Fruit fly (Drosophila melanogaster): Measurements from ENCODE around the gene Or22a.

- TF ChIP-seq CG14655 (GFP tag; optimal IDR thresholded peaks at IDR 0.05): no peak
- no peak for TF ChIP-seq CG34367 (tag; optimal IDR thresholded peaks at IDR 0.05)
- no peak for TF ChIP-seq CG9948 (tag; optimal IDR thresholded peaks at IDR 0.05)
- TF ChIP-seq EcR (GFP tag; optimal IDR thresholded peaks at IDR 0.05): no peak
- TF ChIP-seq Ets98B (GFP tag; IDR thresholded peaks at IDR 0.05): no peak
- no peak for TF ChIP-seq fd96Ca (GFP tag; IDR thresholded peaks at IDR 0.05)
- TF ChIP-seq CG32121 (GFP tag; IDR thresholded peaks at IDR 0.05): no peak
- no peak for TF ChIP-seq Pif1B (GFP tag; optimal IDR thresholded peaks at IDR 0.05)
- TF ChIP-seq CG15710 (tag; optimal IDR thresholded peaks at IDR 0.05): no peak
- TF ChIP-seq CG17806 (tag; optimal IDR thresholded peaks at IDR 0.05): no peak
Measured at dm6 chr2L:1495160-1495559, 25.1 kb upstream of the Or22a start, which contains the start of gene CG31926.
